Worm (Caenorhabditis elegans) whole organism, L1 larva: ENCODE measurements around the gene F02C9.2.
"Not testable (repeated sequence)": the region's sequence is repeated elsewhere in the genome, so short reads cannot be mapped to it uniquely, and the experiment has no call there.

ENCODE experiments used
- lir-3 ChIP-seq: sonication (generic microtip); optimal IDR thresholded peaks from 2 replicates; lab custom pipeline; 2016; ENCODE audit warnings: mild to moderate bottlenecking, missing genetic modification characterization, moderate library complexity, missing compliant biosample characterization; ENCODE audit not compliant: poor library complexity
- tbx-2 ChIP-seq: sonication (generic microtip); optimal IDR thresholded peaks from 2 replicates; lab custom pipeline; 2016; ENCODE audit warnings: missing genetic modification characterization, missing compliant biosample characterization

- TF ChIP-seq lir-3, tbx-2 (tag; lab: Kevin White, UChicago): not testable (repeated sequence)
Observed at ce11 chrV:3102049-3102448, 31.5 kb upstream of the F02C9.2 start, which contains the start of gene Y73C8C.4.
